Worm (Caenorhabditis elegans) whole organism, L4 larva: ENCODE data around the gene ceh-37.

ENCODE experiments used
- F10B5.3 ChIP-seq: sonication (generic microtip); optimal IDR thresholded peaks from 2 replicates; lab custom pipeline; 2016; ENCODE audit warnings: mild to moderate bottlenecking, missing genetic modification characterization, missing compliant biosample characterization
- F44E2.7 ChIP-seq: fragments of 200-800 bp; sonication (Bioruptor generic); IDR thresholded peaks from 2 replicates; pipeline ENCODE4 v2.1.2; 2022; ENCODE audit warnings: missing genetic modification characterization, missing compliant biosample characterization
- T20F7.1 ChIP-seq: fragments of 200-800 bp; sonication (Bioruptor generic); optimal IDR thresholded peaks from 2 replicates; lab custom pipeline; 2018; ENCODE audit warnings: mild to moderate bottlenecking, missing genetic modification characterization, missing compliant biosample characterization
- Y48G9A.11 ChIP-seq: fragments of 200-800 bp; sonication (Bioruptor generic); IDR thresholded peaks from 2 replicates; pipeline ENCODE4 v1.3.6; 2022; ENCODE audit warnings: missing genetic modification reagents, missing genetic modification characterization, missing compliant biosample characterization
- ZK546.5 ChIP-seq, 2 experiments: sonication (generic microtip); optimal IDR thresholded peaks; 2 replicates each; lab custom pipeline; 2017; ENCODE audit warnings: missing biosample characterization in 2 of 2, missing genetic modification characterization in 2 of 2
- aha-1 ChIP-seq: fragments of 150-350 bp; peaks from one replicate; lab custom pipeline; 2014; ENCODE audit warnings: missing biosample characterization, missing genetic modification characterization
- ceh-44 ChIP-seq: fragments of 200-800 bp; sonication (Bioruptor generic); IDR thresholded peaks from 2 replicates; pipeline ENCODE4 v1.3.6; 2022; ENCODE audit warnings: missing genetic modification reagents, missing genetic modification characterization, missing compliant biosample characterization
- ceh-82 ChIP-seq: sonication (generic microtip); optimal IDR thresholded peaks from 2 replicates; lab custom pipeline; 2017; ENCODE audit warnings: missing biosample characterization, missing genetic modification characterization
- cey-2 ChIP-seq: sonication (generic microtip); optimal IDR thresholded peaks from 3 replicates; lab custom pipeline; 2017; ENCODE audit warnings: missing genetic modification characterization, mild to moderate bottlenecking, missing compliant biosample characterization, antibody characterized with exemption, borderline replicate concordance; ENCODE audit not compliant: insufficient read depth
- ctbp-1 ChIP-seq: fragments of 200-800 bp; sonication (Bioruptor generic); IDR thresholded peaks from 2 replicates; pipeline ENCODE4 v1.3.6; 2022; ENCODE audit warnings: missing genetic modification reagents, missing genetic modification characterization, missing compliant biosample characterization
- daf-16 ChIP-seq, 3 experiments: sonication (generic microtip); optimal IDR thresholded peaks; 2 replicates each; lab custom pipeline; 2016 to 2017; ENCODE audit warnings: missing genetic modification characterization in 3 of 3, missing genetic modification reagents in 3 of 3, mild to moderate bottlenecking in 2 of 3, missing compliant biosample characterization in 2 of 3, missing biosample characterization in 1 of 3, moderate library complexity in 1 of 3
- daf-8 ChIP-seq: fragments of 200-800 bp; sonication (Bioruptor generic); IDR thresholded peaks from 2 replicates; pipeline ENCODE4 v1.3.6; 2022; ENCODE audit warnings: missing genetic modification characterization, missing compliant biosample characterization
- dmd-9 ChIP-seq: fragments of 200-800 bp; sonication (Bioruptor generic); IDR thresholded peaks from 2 replicates; pipeline ENCODE4 v1.3.6; 2022; ENCODE audit warnings: missing genetic modification reagents, missing genetic modification characterization, missing compliant biosample characterization
- dpl-1 ChIP-seq: fragments of 150-350 bp; optimal IDR thresholded peaks from 2 replicates; lab custom pipeline; 2014; ENCODE audit warnings: missing biosample characterization, missing genetic modification reagents, missing genetic modification characterization
- egl-27 ChIP-seq: sonication (generic microtip); optimal IDR thresholded peaks from 3 replicates; lab custom pipeline; 2017; ENCODE audit warnings: missing biosample characterization, missing genetic modification reagents, missing genetic modification characterization
- egl-43 ChIP-seq: fragments of 200-800 bp; sonication (Bioruptor generic); IDR thresholded peaks from 2 replicates; pipeline ENCODE4 v1.3.6; 2022; ENCODE audit warnings: missing genetic modification reagents, missing genetic modification characterization, missing compliant biosample characterization
- fos-1 ChIP-seq: fragments of 150-350 bp; optimal IDR thresholded peaks from 2 replicates; lab custom pipeline; 2014; ENCODE audit warnings: missing biosample characterization, missing genetic modification characterization
- hlh-30 ChIP-seq: sonication (generic microtip); optimal IDR thresholded peaks from 2 replicates; lab custom pipeline; 2017; ENCODE audit warnings: antibody characterized with exemption, mild to moderate bottlenecking, missing genetic modification characterization, missing compliant biosample characterization; ENCODE audit not compliant: insufficient read depth
- hmg-1.1 ChIP-seq: fragments of 200-800 bp; sonication (Bioruptor generic); IDR thresholded peaks from 2 replicates; pipeline ENCODE4 v1.3.6; 2022; ENCODE audit warnings: missing genetic modification reagents, missing genetic modification characterization, missing compliant biosample characterization
- lin-29 ChIP-seq: fragments of 200-800 bp; sonication (Bioruptor generic); IDR thresholded peaks from 2 replicates; pipeline ENCODE4 v1.3.6; 2022; ENCODE audit warnings: missing genetic modification reagents, missing genetic modification characterization, missing compliant biosample characterization
- lin-38 ChIP-seq: fragments of 200-800 bp; sonication (Bioruptor generic); IDR thresholded peaks from 2 replicates; pipeline ENCODE4 v1.3.6; 2022; ENCODE audit warnings: missing genetic modification reagents, missing genetic modification characterization, missing compliant biosample characterization
- lsy-2 ChIP-seq, 2 experiments: fragments of 150-350 bp in 1 of 2; sonication (generic microtip) in 1 of 2; optimal IDR thresholded peaks; 2 replicates each; lab custom pipeline; 2014 to 2017; ENCODE audit warnings: missing biosample characterization in 2 of 2, missing genetic modification characterization in 2 of 2
- mdl-1 ChIP-seq, 2 experiments: fragments of 150-350 bp in 1 of 2; sonication (generic microtip) in 1 of 2; optimal IDR thresholded peaks; 2 replicates each; lab custom pipeline; 2014 to 2017; ENCODE audit warnings: missing biosample characterization in 2 of 2, missing genetic modification characterization in 2 of 2
- mes-2 ChIP-seq: sonication (generic microtip); optimal IDR thresholded peaks from 2 replicates; lab custom pipeline; 2016; ENCODE audit warnings: missing genotype, mild to moderate bottlenecking, missing genetic modification characterization, missing compliant biosample characterization; ENCODE audit not compliant: poor library complexity, severe bottlenecking
- mxl-2 ChIP-seq: fragments of 200-800 bp; sonication (Bioruptor generic); conservative IDR thresholded peaks from 2 replicates; pipeline ENCODE4 v1.3.6; 2022; ENCODE audit warnings: missing genetic modification reagents, missing genetic modification characterization, missing compliant biosample characterization
- nhr-11 ChIP-seq: fragments of 150-350 bp; optimal IDR thresholded peaks from 2 replicates; lab custom pipeline; 2014; ENCODE audit warnings: missing biosample characterization, missing genetic modification characterization
- nhr-25 ChIP-seq: sonication (generic microtip); optimal IDR thresholded peaks from 2 replicates; lab custom pipeline; 2017; ENCODE audit warnings: missing genetic modification characterization, mild to moderate bottlenecking, missing compliant biosample characterization, antibody characterized with exemption, moderate library complexity, borderline replicate concordance; ENCODE audit not compliant: insufficient read depth
- nhr-41 ChIP-seq: fragments of 200-800 bp; sonication (Bioruptor generic); IDR thresholded peaks from 2 replicates; pipeline ENCODE4 v1.3.6; 2022; ENCODE audit warnings: missing genetic modification reagents, missing genetic modification characterization, missing compliant biosample characterization
- nhr-76 ChIP-seq: fragments of 150-350 bp; optimal IDR thresholded peaks from 2 replicates; lab custom pipeline; 2014; ENCODE audit warnings: missing biosample characterization, missing genetic modification characterization
- php-3 ChIP-seq: fragments of 200-800 bp; sonication (Bioruptor generic); IDR thresholded peaks from 2 replicates; pipeline ENCODE4 v1.3.6; 2022; ENCODE audit warnings: missing genetic modification reagents, missing genetic modification characterization, missing compliant biosample characterization
- pqm-1 ChIP-seq: sonication (generic microtip); optimal IDR thresholded peaks from 2 replicates; lab custom pipeline; 2017; ENCODE audit warnings: missing biosample characterization, missing genetic modification characterization
- saeg-2 ChIP-seq: fragments of 200-800 bp; sonication (Bioruptor generic); IDR thresholded peaks from 2 replicates; pipeline ENCODE4 v1.3.6; 2022; ENCODE audit warnings: missing genetic modification reagents, missing genetic modification characterization, missing compliant biosample characterization
- sdz-12 ChIP-seq: fragments of 200-800 bp; sonication (Bioruptor generic); optimal IDR thresholded peaks from 2 replicates; lab custom pipeline; 2018; ENCODE audit warnings: mild to moderate bottlenecking, missing genetic modification characterization, missing compliant biosample characterization
- set-16 ChIP-seq: fragments of 200-800 bp; sonication (Bioruptor generic); IDR thresholded peaks from 2 replicates; pipeline ENCODE4 v1.3.6; 2022; ENCODE audit warnings: missing genetic modification reagents, missing genetic modification characterization, missing compliant biosample characterization
- skn-1 ChIP-seq: fragments of 150-350 bp; optimal IDR thresholded peaks from 2 replicates; lab custom pipeline; 2014; ENCODE audit warnings: missing biosample characterization, missing genetic modification characterization
- snpc-1.2 ChIP-seq: fragments of 200-800 bp; sonication (Bioruptor generic); IDR thresholded peaks from 2 replicates; pipeline ENCODE4 v1.3.6; 2022; ENCODE audit warnings: missing genetic modification reagents, missing genetic modification characterization, missing compliant biosample characterization
- snpc-4 ChIP-seq: fragments of 150-350 bp; optimal IDR thresholded peaks from 2 replicates; lab custom pipeline; 2014; ENCODE audit warnings: missing biosample characterization, missing genetic modification characterization
- tra-1 ChIP-seq: fragments of 200-800 bp; sonication (Bioruptor generic); IDR thresholded peaks from 2 replicates; pipeline ENCODE4 v1.3.6; 2022; ENCODE audit warnings: missing genetic modification reagents, missing genetic modification characterization, missing compliant biosample characterization
- unc-130 ChIP-seq: sonication (generic microtip); optimal IDR thresholded peaks from 2 replicates; lab custom pipeline; 2016; ENCODE audit warnings: missing genetic modification reagents, missing genetic modification characterization, missing compliant biosample characterization
- unc-62 ChIP-seq, 3 experiments: fragments of 150-350 bp in 1 of 3; sonication (generic microtip); optimal IDR thresholded peaks in 2 of 3; peaks in 1 of 3; 1 replicate in 1 of 3; 2 replicates in 2 of 3; lab custom pipeline; 2014 to 2017; ENCODE audit warnings: missing biosample characterization in 3 of 3, missing genetic modification characterization in 3 of 3, missing genetic modification reagents in 3 of 3, missing genotype in 1 of 3
- zag-1 ChIP-seq: fragments of 150-350 bp; optimal IDR thresholded peaks from 2 replicates; lab custom pipeline; 2014; ENCODE audit warnings: missing biosample characterization, missing genetic modification characterization
- zip-11 ChIP-seq: fragments of 200-800 bp; sonication (Bioruptor generic); IDR thresholded peaks from 2 replicates; pipeline ENCODE4 v1.3.6; 2022; ENCODE audit warnings: missing genetic modification characterization, missing compliant biosample characterization
- ztf-7 ChIP-seq: fragments of 150-350 bp; optimal IDR thresholded peaks from 2 replicates; lab custom pipeline; 2014; ENCODE audit warnings: missing biosample characterization, missing genetic modification characterization

The ceh-37 gene

ce11 chrX:14179488-14179887 lies 28.3 kb downstream of the ceh-37 start:
- TF ChIP-seq aha-1 (tag; lab: Kevin White, UChicago) = peak; percentile 93
- TF ChIP-seq lsy-2 (tag; optimal IDR thresholded peaks at IDR 0.05; lab: Kevin White, UChicago) = no peak

ce11 chrX:14178688-14179087 lies 29.1 kb downstream of the ceh-37 start, which contains the start of gene C37E2.10:
Gene C37E2.10 (plus strand): TSS chrX:14178988.
- TF ChIP-seq F44E2.7 (GFP tag; lab: Robert Waterston, UW) = no peak
- no peak for TF ChIP-seq ctbp-1
- TF ChIP-seq nhr-41 (GFP tag; lab: Robert Waterston, UW) = no peak
- no peak for TF ChIP-seq snpc-4
- no peak for TF ChIP-seq Y48G9A.11
- no peak for TF ChIP-seq dpl-1 (GFP tag; lab: Kevin White, UChicago)
- no peak for TF ChIP-seq mdl-1 (tag; optimal IDR thresholded peaks at IDR 0.05; lab: Kevin White, UChicago)
- no peak for TF ChIP-seq nhr-25 (tag; lab: Kevin White, UChicago)
- TF ChIP-seq hlh-30 (tag; lab: Kevin White, UChicago) = no peak
- no peak for TF ChIP-seq daf-8 (GFP tag; lab: Robert Waterston, UW)
- TF ChIP-seq tra-1 = no peak

ce11 chrX:14175740-14176139 lies 32.1 kb downstream of the ceh-37 start, which contains the start of gene C37E2.2:
Gene C37E2.2 (plus strand): TSS chrX:14176040.
- TF ChIP-seq unc-62 (GFP tag; optimal IDR thresholded peaks at IDR 0.05 in 1 of 2; lab: Kevin White, UChicago) (peak in 1 of 2 experiments; percentile 41), unc-62 (tag; optimal IDR thresholded peaks at IDR 0.05; lab: Kevin White, UChicago) (no peak), zag-1 (tag; lab: Kevin White, UChicago) (no peak)

- no peak for TF ChIP-seq ceh-82 (tag; lab: Kevin White, UChicago)
- peak; percentile 54 for TF ChIP-seq nhr-25 (tag; lab: Kevin White, UChicago)
- TF ChIP-seq zip-11 (GFP tag; lab: Robert Waterston, UW) = no peak
- no peak for TF ChIP-seq saeg-2 (GFP tag; lab: Robert Waterston, UW)
- TF ChIP-seq hmg-1.1 (GFP tag; lab: Robert Waterston, UW) = peak; percentile 71; the same call in 1 of the 2 replicates
- TF ChIP-seq fos-1 = no peak
- peak in 1 of 2 experiments; percentile 88 for TF ChIP-seq daf-16 (GFP tag; optimal IDR thresholded peaks at IDR 0.05; lab: Kevin White, UChicago)
- TF ChIP-seq daf-16 (tag; optimal IDR thresholded peaks at IDR 0.05; lab: Kevin White, UChicago) = peak; percentile 72
- TF ChIP-seq egl-27 (tag; lab: Kevin White, UChicago) = no peak
- no peak for TF ChIP-seq ZK546.5 (tag; optimal IDR thresholded peaks at IDR 0.05; lab: Kevin White, UChicago)
- TF ChIP-seq snpc-1.2 (GFP tag; lab: Robert Waterston, UW) = no peak
- no peak for TF ChIP-seq ceh-44
- no peak for TF ChIP-seq tra-1
- TF ChIP-seq pqm-1 (tag; lab: Kevin White, UChicago) = no peak
- TF ChIP-seq php-3 (GFP tag; lab: Robert Waterston, UW) = no peak
- TF ChIP-seq mdl-1 (tag; optimal IDR thresholded peaks at IDR 0.05; lab: Kevin White, UChicago) = peak in 1 of 2 experiments; percentile 61
- TF ChIP-seq mes-2 (tag; lab: Kevin White, UChicago) = no peak
- no peak for TF ChIP-seq lin-38 (GFP tag; lab: Robert Waterston, UW)
- no peak for TF ChIP-seq dmd-9 (GFP tag; lab: Robert Waterston, UW)
- no peak for TF ChIP-seq cey-2 (tag; lab: Kevin White, UChicago)
- TF ChIP-seq nhr-11 (tag; lab: Kevin White, UChicago) = peak; percentile 62
- TF ChIP-seq lin-29 = no peak
- no peak for TF ChIP-seq nhr-76 (tag; lab: Kevin White, UChicago)
- no peak for TF ChIP-seq Y48G9A.11
- no peak for TF ChIP-seq mxl-2 (GFP tag; lab: Robert Waterston, UW)
- no peak for TF ChIP-seq sdz-12
- TF ChIP-seq egl-43 (GFP tag; lab: Robert Waterston, UW) = no peak
- no peak for TF ChIP-seq skn-1 (tag; lab: Kevin White, UChicago)
- TF ChIP-seq T20F7.1 (GFP tag; lab: Kevin White, UChicago) = peak; percentile 28
- no peak for TF ChIP-seq ztf-7 (tag; lab: Kevin White, UChicago)
- peak; percentile 68 for TF ChIP-seq dpl-1 (GFP tag; lab: Kevin White, UChicago)
- peak; percentile 73 for TF ChIP-seq hlh-30 (tag; lab: Kevin White, UChicago)
- TF ChIP-seq unc-130 (GFP tag; lab: Kevin White, UChicago) = no peak
- TF ChIP-seq set-16 (GFP tag; lab: Robert Waterston, UW) = no peak
- TF ChIP-seq F10B5.3 (tag; lab: Kevin White, UChicago) = no peak
Measured at ce11 chrX:14173850-14174249, 34.0 kb downstream of the ceh-37 start, which contains the start of gene idhb-1. Gene idhb-1 (minus strand): TSS chrX:14174063.
